Fruit fly (Drosophila melanogaster) whole organism, embryonic: ENCODE measurements around the gene Adat1.
A peak's percentile ranks its signal among the peaks of the same experiment; 100 is the strongest.

Experiments used
- ATbp ChIP-seq: fragments of 200-800 bp; sonication (Bioruptor generic); optimal IDR thresholded peaks from 2 replicates; lab custom pipeline; 2017; ENCODE audit warnings: missing biosample characterization, mild to moderate bottlenecking, missing genetic modification characterization, missing genetic modification reagents
- Aef1 ChIP-seq: fragments of 200-800 bp; sonication (Bioruptor generic); IDR thresholded peaks from 3 replicates; pipeline ENCODE4 v1.3.6; 2022; ENCODE audit warnings: missing biosample characterization, missing genetic modification characterization
- Atf6 ChIP-seq: fragments of 200-800 bp; sonication (Bioruptor generic); IDR thresholded peaks from 2 replicates; pipeline ENCODE4 v1.3.6; 2022; ENCODE audit warnings: missing biosample characterization, missing genetic modification characterization
- Blimp-1 ChIP-seq: fragments of 200-800 bp; sonication (Bioruptor generic); optimal IDR thresholded peaks from 3 replicates; lab custom pipeline; 2018; ENCODE audit warnings: missing biosample characterization, missing genetic modification characterization, mild to moderate bottlenecking, moderate library complexity, missing genetic modification reagents
- CG10431 ChIP-seq: fragments of 200-800 bp; sonication (Bioruptor generic); optimal IDR thresholded peaks from 3 replicates; lab custom pipeline; 2018; ENCODE audit warnings: missing biosample characterization, mild to moderate bottlenecking, missing genetic modification characterization
- CG11247 ChIP-seq: fragments of 200-800 bp; sonication (Bioruptor generic); IDR thresholded peaks from 2 replicates; pipeline ENCODE4 v1.3.6; 2022; ENCODE audit warnings: missing biosample characterization, missing genetic modification characterization
- CG11456 ChIP-seq: fragments of 200-800 bp; sonication (Bioruptor generic); IDR thresholded peaks from 3 replicates; pipeline ENCODE4 v1.3.6; 2022; ENCODE audit warnings: missing biosample characterization, missing genetic modification characterization
- CG11695 ChIP-seq: fragments of 200-800 bp; sonication (Bioruptor generic); IDR thresholded peaks from 3 replicates; pipeline ENCODE4 v1.3.6; 2022; ENCODE audit warnings: missing biosample characterization, missing genetic modification characterization
- CG11723 ChIP-seq: fragments of 200-800 bp; sonication (Bioruptor generic); optimal IDR thresholded peaks from 2 replicates; lab custom pipeline; 2017; ENCODE audit warnings: missing biosample characterization, mild to moderate bottlenecking, missing genetic modification characterization
- CG13775 ChIP-seq: fragments of 200-800 bp; sonication (Bioruptor generic); optimal IDR thresholded peaks from 3 replicates; lab custom pipeline; 2017; ENCODE audit warnings: missing biosample characterization, mild to moderate bottlenecking, missing genetic modification characterization
- CG14050 ChIP-seq: fragments of 200-800 bp; sonication (Bioruptor generic); IDR thresholded peaks from 3 replicates; pipeline ENCODE4 v1.3.6; 2022; ENCODE audit warnings: missing biosample characterization, missing genetic modification characterization
- CG14710 ChIP-seq: fragments of 200-800 bp; sonication (Bioruptor generic); optimal IDR thresholded peaks from 3 replicates; lab custom pipeline; 2019; ENCODE audit warnings: missing biosample characterization, mild to moderate bottlenecking, missing genetic modification characterization, moderate library complexity
- CG1603 ChIP-seq: fragments of 200-800 bp; sonication (Bioruptor generic); optimal IDR thresholded peaks from 2 replicates; lab custom pipeline; 2019; ENCODE audit warnings: missing biosample characterization, mild to moderate bottlenecking, missing genetic modification characterization, moderate library complexity
- CG17612 ChIP-seq: fragments of 200-800 bp; sonication (Bioruptor generic); IDR thresholded peaks from 2 replicates; pipeline ENCODE4 v1.3.6; 2022; ENCODE audit warnings: missing biosample characterization, missing genetic modification characterization
- CG18011 ChIP-seq: fragments of 200-800 bp; sonication (Bioruptor generic); optimal IDR thresholded peaks from 2 replicates; lab custom pipeline; 2017; ENCODE audit warnings: missing biosample characterization, missing genetic modification characterization, mild to moderate bottlenecking, moderate library complexity, missing genotype
- CG2202 ChIP-seq: fragments of 200-800 bp; sonication (Bioruptor generic); optimal IDR thresholded peaks from 2 replicates; lab custom pipeline; 2018; ENCODE audit warnings: missing biosample characterization, mild to moderate bottlenecking, missing genetic modification characterization
- CG3281 ChIP-seq: fragments of 200-800 bp; sonication (Bioruptor generic); optimal IDR thresholded peaks from 3 replicates; lab custom pipeline; 2017; ENCODE audit warnings: missing biosample characterization, mild to moderate bottlenecking, missing genetic modification characterization
- CG3995 ChIP-seq: fragments of 200-800 bp; sonication (Bioruptor generic); optimal IDR thresholded peaks from 3 replicates; lab custom pipeline; 2016; ENCODE audit warnings: missing biosample characterization, missing genetic modification characterization
- CG4820 ChIP-seq: fragments of 200-800 bp; sonication (Bioruptor generic); optimal IDR thresholded peaks from 3 replicates; lab custom pipeline; 2016; ENCODE audit warnings: missing biosample characterization, missing genetic modification characterization
- CG4854 ChIP-seq: fragments of 200-800 bp; sonication (Bioruptor generic); optimal IDR thresholded peaks from 2 replicates; lab custom pipeline; 2016; ENCODE audit warnings: missing biosample characterization, missing genetic modification characterization, inconsistent platforms
- CG8089 ChIP-seq: fragments of 200-800 bp; sonication (Bioruptor generic); optimal IDR thresholded peaks from 3 replicates; lab custom pipeline; 2016; ENCODE audit warnings: missing biosample characterization, missing genetic modification characterization
- CG8944 ChIP-seq: fragments of 200-800 bp; sonication (Bioruptor generic); optimal IDR thresholded peaks from 3 replicates; lab custom pipeline; 2016; ENCODE audit warnings: missing biosample characterization, missing genetic modification characterization
- CG9876 ChIP-seq: fragments of 200-800 bp; sonication (Bioruptor generic); optimal IDR thresholded peaks from 2 replicates; lab custom pipeline; 2016; ENCODE audit warnings: missing biosample characterization, missing genetic modification characterization
- Fer3 ChIP-seq: fragments of 200-800 bp; sonication (Bioruptor generic); optimal IDR thresholded peaks from 2 replicates; lab custom pipeline; 2018; ENCODE audit warnings: missing biosample characterization, mild to moderate bottlenecking, missing genetic modification characterization, moderate library complexity
- HLH54F ChIP-seq: fragments of 200-800 bp; sonication (Bioruptor generic); optimal IDR thresholded peaks from 3 replicates; lab custom pipeline; 2016; ENCODE audit warnings: missing biosample characterization, missing genetic modification characterization
- Hey ChIP-seq: fragments of 200-800 bp; sonication (Bioruptor generic); optimal IDR thresholded peaks from 3 replicates; lab custom pipeline; 2018; ENCODE audit warnings: missing biosample characterization, mild to moderate bottlenecking, missing genetic modification characterization
- Hr39 ChIP-seq: fragments of >200 bp; optimal IDR thresholded peaks from 2 replicates; lab custom pipeline; 2017
- Nf-YA ChIP-seq: fragments of 200-800 bp; sonication (Bioruptor generic); IDR thresholded peaks from 2 replicates; pipeline ENCODE4 v1.3.6; 2022; ENCODE audit warnings: missing biosample characterization, missing genetic modification characterization
- Opbp ChIP-seq: fragments of 200-800 bp; sonication (Bioruptor generic); IDR thresholded peaks from 3 replicates; pipeline ENCODE4 v1.3.6; 2022; ENCODE audit warnings: missing biosample characterization, missing genetic modification characterization; ENCODE audit not compliant: partially characterized antibody
- Poxn ChIP-seq: fragments of 200-800 bp; sonication (Bioruptor generic); IDR thresholded peaks from 2 replicates; pipeline ENCODE4 v1.3.6; 2022; ENCODE audit warnings: missing biosample characterization, missing genetic modification characterization
- Rfx ChIP-seq: fragments of 200-800 bp; sonication (Bioruptor generic); IDR thresholded peaks from 2 replicates; pipeline ENCODE4 v1.3.6; 2022; ENCODE audit warnings: missing biosample characterization, missing genetic modification characterization
- aop ChIP-seq: fragments of 200-800 bp; sonication (Bioruptor generic); IDR thresholded peaks from 2 replicates; pipeline ENCODE4 v1.3.6; 2022; ENCODE audit warnings: missing biosample characterization, missing genetic modification characterization
- bcd ChIP-seq: fragments of 200-800 bp; sonication (Bioruptor generic); optimal IDR thresholded peaks from 2 replicates; lab custom pipeline; 2017; ENCODE audit warnings: missing biosample characterization, mild to moderate bottlenecking, missing genetic modification characterization
- cad ChIP-seq: fragments of >200 bp; optimal IDR thresholded peaks from 2 replicates; lab custom pipeline; 2017; ENCODE audit warnings: missing biosample characterization, missing genetic modification characterization
- crc ChIP-seq: fragments of 200-800 bp; sonication (Bioruptor generic); optimal IDR thresholded peaks from 2 replicates; lab custom pipeline; 2016; ENCODE audit warnings: missing biosample characterization, missing genetic modification characterization
- fd3F ChIP-seq: fragments of 200-800 bp; sonication (Bioruptor generic); optimal IDR thresholded peaks from 2 replicates; lab custom pipeline; 2018; ENCODE audit warnings: missing biosample characterization, mild to moderate bottlenecking, missing genetic modification characterization, moderate library complexity
- gcm ChIP-seq: fragments of 200-800 bp; sonication (Bioruptor generic); optimal IDR thresholded peaks from 2 replicates; lab custom pipeline; 2019; ENCODE audit warnings: missing biosample characterization, mild to moderate bottlenecking, missing genetic modification characterization, moderate library complexity
- her ChIP-seq: fragments of 200-800 bp; sonication (Bioruptor generic); optimal IDR thresholded peaks from 2 replicates; lab custom pipeline; 2016; ENCODE audit warnings: missing biosample characterization, missing genetic modification characterization
- jing ChIP-seq: fragments of 200-800 bp; sonication (Bioruptor generic); optimal IDR thresholded peaks from 2 replicates; lab custom pipeline; 2018; ENCODE audit warnings: missing biosample characterization, mild to moderate bottlenecking, missing genetic modification characterization
- lmd ChIP-seq: fragments of 200-800 bp; sonication (Bioruptor generic); IDR thresholded peaks from 2 replicates; pipeline ENCODE4 v1.3.6; 2022; ENCODE audit warnings: missing biosample characterization, missing genetic modification characterization
- prd ChIP-seq, 3 experiments: fragments of >200 bp in 2 of 3; fragments of 200-800 bp in 1 of 3; sonication (Bioruptor generic) in 1 of 3; optimal IDR thresholded peaks in 2 of 3; IDR thresholded peaks in 1 of 3; 2 replicates in 2 of 3; 3 replicates in 1 of 3; pipeline versions ENCODE4 v1.3.6 to Lab custom; 2017 to 2022; ENCODE audit warnings: missing biosample characterization in 1 of 3, missing genetic modification characterization in 1 of 3
- pros ChIP-seq: fragments of 200-800 bp; sonication (Bioruptor generic); optimal IDR thresholded peaks from 3 replicates; lab custom pipeline; 2019; ENCODE audit warnings: missing biosample characterization, mild to moderate bottlenecking, missing genetic modification characterization, moderate library complexity
- rib ChIP-seq: fragments of 200-800 bp; sonication (Bioruptor generic); IDR thresholded peaks from 2 replicates; pipeline ENCODE4 v1.3.6; 2022; ENCODE audit warnings: missing biosample characterization, missing genetic modification characterization
- sd ChIP-seq: fragments of 200-800 bp; sonication (Bioruptor generic); optimal IDR thresholded peaks from 3 replicates; lab custom pipeline; 2018; ENCODE audit warnings: missing biosample characterization, mild to moderate bottlenecking, missing genetic modification characterization, moderate library complexity
- sens-2 ChIP-seq: fragments of 200-800 bp; sonication (Bioruptor generic); IDR thresholded peaks from 2 replicates; pipeline ENCODE4 v1.3.6; 2022; ENCODE audit warnings: missing biosample characterization, missing genetic modification characterization
- tna ChIP-seq: fragments of 200-800 bp; sonication (Bioruptor generic); IDR thresholded peaks from 2 replicates; pipeline ENCODE4 v1.3.6; 2022; ENCODE audit warnings: missing biosample characterization, missing genetic modification characterization; ENCODE audit not compliant: partially characterized antibody
- trem ChIP-seq: fragments of 200-800 bp; optimal IDR thresholded peaks from 3 replicates; lab custom pipeline; 2019; ENCODE audit warnings: missing biosample characterization, mild to moderate bottlenecking, missing genetic modification characterization, moderate library complexity
- vnd ChIP-seq: fragments of 200-800 bp; sonication (Bioruptor generic); IDR thresholded peaks from 3 replicates; pipeline ENCODE4 v1.3.6; 2022; ENCODE audit warnings: missing biosample characterization, missing genetic modification characterization; ENCODE audit not compliant: partially characterized antibody
- z ChIP-seq: fragments of 200-800 bp; sonication (Bioruptor generic); IDR thresholded peaks from 3 replicates; pipeline ENCODE4 v1.3.6; 2022; ENCODE audit warnings: missing biosample characterization, missing genetic modification characterization

Gene Adat1

dm6 chr2L:13780109-13780947, 30.9 kb downstream of the Adat1 start, which contains the start of the genes CG9008 and p38b (continued):
- TF ChIP-seq CG4854 (GFP tag; lab: Kevin White, UChicago) (peak; percentile 35), vnd (GFP tag; lab: Robert Waterston, UW) (no peak), CG18011 (GFP tag; lab: Kevin White, UChicago) (peak; percentile 31), CG1603 (tag; lab: Kevin White, UChicago) (peak; percentile 40), Fer3 (tag; lab: Kevin White, UChicago) (peak; percentile 76), lmd (GFP tag; lab: Robert Waterston, UW) (peak; percentile 72), HLH54F (peak; percentile 44), her (GFP tag; lab: Kevin White, UChicago) (peak; percentile 99), Aef1 (peak; percentile 63; the same call in 2 of the 3 replicates), Opbp (GFP tag; lab: Robert Waterston, UW) (peak; percentile 49; the same call in 1 of the 3 replicates), CG3995 (GFP tag; lab: Kevin White, UChicago) (no peak), Atf6 (peak; percentile 66), trem (tag; lab: Kevin White, UChicago) (peak; percentile 53), gcm (GFP tag; lab: Kevin White, UChicago) (peak; percentile 80), fd3F (GFP tag; lab: Kevin White, UChicago) (peak; percentile 79), rib (no peak), Hey (tag; lab: Kevin White, UChicago) (peak; percentile 5), crc (GFP tag; lab: Kevin White, UChicago) (no peak), cad (GFP tag; lab: Kevin White, UChicago) (no peak), CG9876 (GFP tag; lab: Kevin White, UChicago) (no peak), CG11456 (GFP tag; lab: Robert Waterston, UW) (peak; percentile 55; the same call in 2 of the 3 replicates), Poxn (GFP tag; lab: Robert Waterston, UW) (no peak), CG17612 (GFP tag; lab: Robert Waterston, UW) (no peak), CG11695 (GFP tag; lab: Robert Waterston, UW) (peak; percentile 62; the same call in 2 of the 3 replicates), Blimp-1 (no peak), Hr39 (lab: Kevin White, UChicago) (no peak), sens-2 (no peak), pros (no peak), CG11247 (peak; percentile 30; the same call in 1 of the 2 replicates), z (no peak), CG10431 (GFP tag; lab: Kevin White, UChicago) (peak; percentile 75), CG14710 (tag; lab: Kevin White, UChicago) (peak; percentile 85), CG8944 (GFP tag; lab: Kevin White, UChicago) (peak; percentile 15), CG11723 (GFP tag; lab: Kevin White, UChicago) (peak; percentile 78), CG2202 (tag; lab: Kevin White, UChicago) (peak; percentile 12), tna (GFP tag; lab: Robert Waterston, UW) (peak; percentile 45), prd (optimal IDR thresholded peaks at IDR 0.05; lab: Kevin White, UChicago) (no peak), prd (GFP tag; IDR thresholded peaks at IDR 0.05; lab: Robert Waterston, UW) (peak; percentile 73), ATbp (peak; percentile 58), aop (GFP tag; lab: Robert Waterston, UW) (no peak), CG8089 (no peak), Rfx (GFP tag; lab: Robert Waterston, UW) (peak; percentile 68), Nf-YA (GFP tag; lab: Robert Waterston, UW) (0 out of 2 replicates have a peak, but pooled peaks have one; percentile 10), sd (tag; lab: Kevin White, UChicago) (peak; percentile 57), bcd (GFP tag; lab: Kevin White, UChicago) (peak; percentile 85), CG13775 (GFP tag; lab: Kevin White, UChicago) (peak; percentile 78), CG14050 (GFP tag; lab: Robert Waterston, UW) (no peak; the same call in 2 of the 3 replicates), jing (GFP tag; lab: Kevin White, UChicago) (no peak), CG3281 (GFP tag; lab: Kevin White, UChicago) (peak; percentile 89), CG4820 (GFP tag; lab: Kevin White, UChicago) (peak; percentile 73)
